Fruit fly (Drosophila melanogaster) whole organism, embryonic: ENCODE measurements around the gene DCTN1-p150.
A peak's percentile ranks its signal among the peaks of the same experiment; 100 is the strongest.

Source experiments
- Abd-B ChIP-seq: fragments of 200-800 bp; sonication (Bioruptor generic); optimal IDR thresholded peaks from 2 replicates; lab custom pipeline; 2018; ENCODE audit warnings: missing biosample characterization, mild to moderate bottlenecking, missing genetic modification characterization, moderate library complexity
- Ada2b ChIP-seq: fragments of 200-800 bp; sonication (Bioruptor generic); IDR thresholded peaks from 2 replicates; pipeline ENCODE4 v1.3.6; 2022; ENCODE audit warnings: missing biosample characterization, missing genetic modification characterization
- CG11085 ChIP-seq: fragments of 200-800 bp; sonication (Bioruptor generic); IDR thresholded peaks from 2 replicates; pipeline ENCODE4 v1.3.6; 2022; ENCODE audit warnings: missing biosample characterization, missing genetic modification characterization
- CG11093 ChIP-seq: fragments of 200-800 bp; sonication (Bioruptor generic); IDR thresholded peaks from 3 replicates; pipeline ENCODE4 v1.3.6; 2022; ENCODE audit warnings: missing biosample characterization, missing genetic modification characterization
- CG11695 ChIP-seq: fragments of 200-800 bp; sonication (Bioruptor generic); IDR thresholded peaks from 3 replicates; pipeline ENCODE4 v1.3.6; 2022; ENCODE audit warnings: missing biosample characterization, missing genetic modification characterization
- CG12299 ChIP-seq: fragments of 200-800 bp; sonication (Bioruptor generic); optimal IDR thresholded peaks from 2 replicates; lab custom pipeline; 2018; ENCODE audit warnings: missing biosample characterization, mild to moderate bottlenecking, missing genetic modification characterization
- CG12391 ChIP-seq: fragments of 200-800 bp; sonication (Bioruptor generic); optimal IDR thresholded peaks from 3 replicates; lab custom pipeline; 2018; ENCODE audit warnings: missing biosample characterization, mild to moderate bottlenecking, missing genetic modification characterization, moderate library complexity
- CG14014 ChIP-seq: fragments of 200-800 bp; sonication (Bioruptor generic); IDR thresholded peaks from 2 replicates; pipeline ENCODE4 v1.3.6; 2022; ENCODE audit warnings: missing biosample characterization, missing genetic modification characterization
- CG14667 ChIP-seq: fragments of 200-800 bp; sonication (Bioruptor generic); IDR thresholded peaks from 2 replicates; pipeline ENCODE4 v1.3.6; 2022; ENCODE audit warnings: missing biosample characterization, missing genetic modification characterization
- CG14860 ChIP-seq: fragments of 200-800 bp; sonication (Bioruptor generic); IDR thresholded peaks from 3 replicates; pipeline ENCODE4 v1.3.6; 2022; ENCODE audit warnings: missing biosample characterization, missing genetic modification characterization; ENCODE audit not compliant: partially characterized antibody
- CG1529 ChIP-seq: fragments of 200-800 bp; sonication (Bioruptor generic); optimal IDR thresholded peaks from 3 replicates; lab custom pipeline; 2018; ENCODE audit warnings: missing biosample characterization, missing genetic modification characterization
- CG15601 ChIP-seq: fragments of 200-800 bp; sonication (Bioruptor generic); optimal IDR thresholded peaks from 3 replicates; lab custom pipeline; 2019; ENCODE audit warnings: missing biosample characterization, mild to moderate bottlenecking, missing genetic modification characterization, moderate library complexity
- CG17568 ChIP-seq: fragments of 200-800 bp; sonication (Bioruptor generic); optimal IDR thresholded peaks from 2 replicates; lab custom pipeline; 2018; ENCODE audit warnings: missing biosample characterization, mild to moderate bottlenecking, missing genetic modification characterization, moderate library complexity
- CG18262 ChIP-seq: fragments of 200-800 bp; optimal IDR thresholded peaks from 3 replicates; lab custom pipeline; 2019; ENCODE audit warnings: missing biosample characterization, mild to moderate bottlenecking, missing genetic modification characterization, moderate library complexity
- CG3838 ChIP-seq: fragments of 200-800 bp; sonication (Bioruptor generic); optimal IDR thresholded peaks from 3 replicates; lab custom pipeline; 2016; ENCODE audit warnings: missing biosample characterization, missing genetic modification characterization
- CG3847 ChIP-seq: fragments of 200-800 bp; sonication (Bioruptor generic); IDR thresholded peaks from 2 replicates; pipeline ENCODE4 v1.3.6; 2022; ENCODE audit warnings: missing biosample characterization, missing genetic modification characterization
- CG5245 ChIP-seq: fragments of 200-800 bp; sonication (Bioruptor generic); optimal IDR thresholded peaks from 3 replicates; lab custom pipeline; 2016; ENCODE audit warnings: missing biosample characterization, missing genetic modification characterization
- CG6175 ChIP-seq: fragments of 200-800 bp; sonication (Bioruptor generic); IDR thresholded peaks from 3 replicates; pipeline ENCODE4 v1.3.6; 2022; ENCODE audit warnings: missing biosample characterization, missing genetic modification characterization
- CG6683 ChIP-seq: fragments of 200-800 bp; sonication (Bioruptor generic); optimal IDR thresholded peaks from 2 replicates; lab custom pipeline; 2017; ENCODE audit warnings: missing biosample characterization, mild to moderate bottlenecking, missing genetic modification characterization, missing genetic modification reagents
- CG7556 ChIP-seq: fragments of 200-800 bp; sonication (Bioruptor generic); optimal IDR thresholded peaks from 2 replicates; lab custom pipeline; 2017; ENCODE audit warnings: missing biosample characterization, mild to moderate bottlenecking, missing genetic modification characterization
- CG7786 ChIP-seq: fragments of 200-800 bp; sonication (Bioruptor generic); optimal IDR thresholded peaks from 2 replicates; lab custom pipeline; 2016; ENCODE audit warnings: missing biosample characterization, missing genetic modification characterization
- CG7963 ChIP-seq: fragments of 200-800 bp; sonication (Bioruptor generic); IDR thresholded peaks from 3 replicates; pipeline ENCODE4 v1.3.6; 2022; ENCODE audit warnings: missing biosample characterization, missing genetic modification characterization; ENCODE audit not compliant: partially characterized antibody
- CG8281 ChIP-seq: fragments of 200-800 bp; sonication (Bioruptor generic); optimal IDR thresholded peaks from 2 replicates; lab custom pipeline; 2018; ENCODE audit warnings: missing biosample characterization, mild to moderate bottlenecking, missing genetic modification characterization, moderate library complexity
- CG9817 ChIP-seq: fragments of 200-800 bp; sonication (Bioruptor generic); optimal IDR thresholded peaks from 2 replicates; lab custom pipeline; 2018; ENCODE audit warnings: missing biosample characterization, mild to moderate bottlenecking, missing genetic modification characterization, moderate library complexity
- Dp ChIP-seq: fragments of 200-800 bp; sonication (Bioruptor generic); optimal IDR thresholded peaks from 2 replicates; lab custom pipeline; 2018; ENCODE audit warnings: missing biosample characterization, mild to moderate bottlenecking, missing genetic modification characterization, moderate library complexity
- HLH4C ChIP-seq: fragments of 200-800 bp; sonication (Bioruptor generic); IDR thresholded peaks from 3 replicates; pipeline ENCODE4 v1.3.6; 2022; ENCODE audit warnings: missing biosample characterization, missing genetic modification characterization; ENCODE audit not compliant: partially characterized antibody
- HLH54F ChIP-seq: fragments of 200-800 bp; sonication (Bioruptor generic); optimal IDR thresholded peaks from 3 replicates; lab custom pipeline; 2016; ENCODE audit warnings: missing biosample characterization, missing genetic modification characterization
- Hr78 ChIP-seq, 2 experiments: fragments of 200-800 bp in 1 of 2; fragments of >200 bp in 1 of 2; sonication (Bioruptor generic) in 1 of 2; optimal IDR thresholded peaks; 2 replicates each; lab custom pipeline; 2017 to 2019; ENCODE audit warnings: missing biosample characterization in 2 of 2, missing genetic modification characterization in 2 of 2, mild to moderate bottlenecking in 1 of 2, moderate library complexity in 1 of 2
- Meics ChIP-seq: fragments of 200-800 bp; sonication (Bioruptor generic); optimal IDR thresholded peaks from 2 replicates; lab custom pipeline; 2017; ENCODE audit warnings: missing biosample characterization, mild to moderate bottlenecking, missing genetic modification characterization
- Neu2 ChIP-seq: fragments of 200-800 bp; sonication (Bioruptor generic); optimal IDR thresholded peaks from 3 replicates; lab custom pipeline; 2016; ENCODE audit warnings: missing biosample characterization, missing genetic modification characterization, borderline replicate concordance
- Sox100B ChIP-seq: fragments of 200-800 bp; sonication (Bioruptor generic); optimal IDR thresholded peaks from 3 replicates; lab custom pipeline; 2018; ENCODE audit warnings: missing biosample characterization, mild to moderate bottlenecking, missing genetic modification characterization
- Tbp ChIP-seq: fragments of >200 bp; optimal IDR thresholded peaks from 2 replicates; lab custom pipeline; 2018; ENCODE audit warnings: missing biosample characterization, missing genetic modification characterization
- ac ChIP-seq: fragments of 200-800 bp; sonication (Bioruptor generic); optimal IDR thresholded peaks from 3 replicates; lab custom pipeline; 2017; ENCODE audit warnings: missing biosample characterization, mild to moderate bottlenecking, missing genetic modification characterization
- ato ChIP-seq: fragments of 200-800 bp; sonication (Bioruptor generic); IDR thresholded peaks from 2 replicates; pipeline ENCODE4 v1.3.6; 2022; ENCODE audit warnings: missing biosample characterization, missing genetic modification characterization; ENCODE audit not compliant: partially characterized antibody
- az2 ChIP-seq: fragments of 200-800 bp; sonication (Bioruptor generic); optimal IDR thresholded peaks from 3 replicates; lab custom pipeline; 2016; ENCODE audit warnings: missing biosample characterization, missing genetic modification characterization
- crc ChIP-seq: fragments of 200-800 bp; sonication (Bioruptor generic); optimal IDR thresholded peaks from 2 replicates; lab custom pipeline; 2016; ENCODE audit warnings: missing biosample characterization, missing genetic modification characterization
- dpn ChIP-seq, 2 experiments: fragments of 200-800 bp; sonication (Bioruptor generic); optimal IDR thresholded peaks; 3 replicates each; lab custom pipeline; 2016; ENCODE audit warnings: missing biosample characterization in 2 of 2, missing genetic modification characterization in 2 of 2
- gcm ChIP-seq: fragments of 200-800 bp; sonication (Bioruptor generic); optimal IDR thresholded peaks from 2 replicates; lab custom pipeline; 2019; ENCODE audit warnings: missing biosample characterization, mild to moderate bottlenecking, missing genetic modification characterization, moderate library complexity
- her ChIP-seq: fragments of 200-800 bp; sonication (Bioruptor generic); optimal IDR thresholded peaks from 2 replicates; lab custom pipeline; 2016; ENCODE audit warnings: missing biosample characterization, missing genetic modification characterization
- jing ChIP-seq: fragments of 200-800 bp; sonication (Bioruptor generic); optimal IDR thresholded peaks from 2 replicates; lab custom pipeline; 2018; ENCODE audit warnings: missing biosample characterization, mild to moderate bottlenecking, missing genetic modification characterization
- kni ChIP-seq: fragments of 200-800 bp; sonication (Bioruptor generic); optimal IDR thresholded peaks from 3 replicates; lab custom pipeline; 2017; ENCODE audit warnings: mild to moderate bottlenecking, missing biosample characterization, missing genetic modification reagents, missing genetic modification characterization
- lbe ChIP-seq: fragments of 200-800 bp; sonication (Bioruptor generic); optimal IDR thresholded peaks from 2 replicates; lab custom pipeline; 2016; ENCODE audit warnings: missing biosample characterization, mild to moderate bottlenecking, missing genetic modification characterization
- lilli ChIP-seq: fragments of 200-800 bp; sonication (Bioruptor generic); optimal IDR thresholded peaks from 3 replicates; lab custom pipeline; 2016; ENCODE audit warnings: missing biosample characterization, missing genetic modification characterization
- nmo ChIP-seq: fragments of 200-800 bp; sonication (Bioruptor generic); optimal IDR thresholded peaks from 2 replicates; lab custom pipeline; 2018; ENCODE audit warnings: missing biosample characterization, mild to moderate bottlenecking, missing genetic modification characterization, moderate library complexity
- ro ChIP-seq: fragments of 200-800 bp; sonication (Bioruptor generic); IDR thresholded peaks from 2 replicates; pipeline ENCODE4 v1.3.6; 2022; ENCODE audit warnings: missing biosample characterization, missing genetic modification characterization
- scrt ChIP-seq: fragments of 200-800 bp; sonication (Bioruptor generic); optimal IDR thresholded peaks from 2 replicates; lab custom pipeline; 2018; ENCODE audit warnings: missing biosample characterization, mild to moderate bottlenecking, missing genetic modification characterization, moderate library complexity
- sens-2 ChIP-seq: fragments of 200-800 bp; sonication (Bioruptor generic); IDR thresholded peaks from 2 replicates; pipeline ENCODE4 v1.3.6; 2022; ENCODE audit warnings: missing biosample characterization, missing genetic modification characterization
- tx ChIP-seq: fragments of 200-800 bp; sonication (Bioruptor generic); optimal IDR thresholded peaks from 2 replicates; lab custom pipeline; 2016; ENCODE audit warnings: missing biosample characterization, missing genetic modification characterization

The DCTN1-p150 gene

dm6 chr3L:13964635-13965501 lies 35.7 kb downstream of the DCTN1-p150 start, which contains the start of the genes Meics, Nxf3 and ssp2 (continued):
- TF ChIP-seq crc, result no peak
- peak; percentile 49; the same call in 2 of the 3 replicates for TF ChIP-seq CG14860
- peak; percentile 36 for TF ChIP-seq CG15601 (tag; lab: Kevin White, UChicago)
- TF ChIP-seq CG18262 (tag; lab: Kevin White, UChicago), result peak; percentile 50
- no peak for TF ChIP-seq Ada2b (GFP tag; lab: Robert Waterston, UW)
- TF ChIP-seq Abd-B (GFP tag; lab: Kevin White, UChicago), result peak; percentile 33
- TF ChIP-seq tx (GFP tag; lab: Kevin White, UChicago), result no peak
- TF ChIP-seq CG7963 (GFP tag; lab: Robert Waterston, UW), result peak; percentile 65
- TF ChIP-seq ro (GFP tag; lab: Robert Waterston, UW), result no peak
- TF ChIP-seq CG9817 (tag; lab: Kevin White, UChicago), result peak; percentile 11
- TF ChIP-seq lbe (GFP tag; lab: Kevin White, UChicago), result no peak
- peak; percentile 21 for TF ChIP-seq az2
- no peak for TF ChIP-seq kni (GFP tag; lab: Kevin White, UChicago)
- peak; percentile 47; the same call in 1 of the 3 replicates for TF ChIP-seq HLH4C (GFP tag; lab: Robert Waterston, UW)
- TF ChIP-seq CG3847 (GFP tag; lab: Robert Waterston, UW), result peak; percentile 45
- no peak for TF ChIP-seq gcm (GFP tag; lab: Kevin White, UChicago)
- no peak for TF ChIP-seq CG11085 (GFP tag; lab: Robert Waterston, UW)
- TF ChIP-seq CG8281 (tag; lab: Kevin White, UChicago), result no peak
- no peak for TF ChIP-seq CG11695 (GFP tag; lab: Robert Waterston, UW)
- no peak for TF ChIP-seq CG11093 (GFP tag; lab: Robert Waterston, UW)
- TF ChIP-seq jing (GFP tag; lab: Kevin White, UChicago), result no peak
- TF ChIP-seq CG7786 (GFP tag; lab: Kevin White, UChicago), result no peak
- no peak for TF ChIP-seq Sox100B (GFP tag; lab: Kevin White, UChicago)
- TF ChIP-seq dpn (GFP tag; optimal IDR thresholded peaks at IDR 0.05; lab: Kevin White, UChicago), result peak in 1 of 2 experiments; percentile 20
- TF ChIP-seq CG6683 (GFP tag; lab: Kevin White, UChicago), result no peak
- TF ChIP-seq CG3838 (GFP tag; lab: Kevin White, UChicago), result no peak
- no peak for TF ChIP-seq Neu2 (GFP tag; lab: Kevin White, UChicago)
- TF ChIP-seq Tbp, result no peak
- no peak for TF ChIP-seq sens-2 (GFP tag; lab: Robert Waterston, UW)
- TF ChIP-seq HLH54F (GFP tag; lab: Kevin White, UChicago), result peak; percentile 21
- peak; percentile 7 for TF ChIP-seq CG7556 (GFP tag; lab: Kevin White, UChicago)
- TF ChIP-seq Hr78 (GFP tag; optimal IDR thresholded peaks at IDR 0.05; lab: Kevin White, UChicago), result peak in 1 of 2 experiments; percentile 46
- peak; percentile 58 for TF ChIP-seq CG12391 (tag; lab: Kevin White, UChicago)
- TF ChIP-seq CG14014 (GFP tag; lab: Robert Waterston, UW), result no peak
- TF ChIP-seq her (GFP tag; lab: Kevin White, UChicago), result no peak
- TF ChIP-seq CG6175, result no peak
- TF ChIP-seq ac, result peak; percentile 18
- TF ChIP-seq CG12299, result no peak
- no peak for TF ChIP-seq Meics (GFP tag; lab: Kevin White, UChicago)
- TF ChIP-seq scrt (GFP tag; lab: Kevin White, UChicago), result no peak
- peak; percentile 68 for TF ChIP-seq ato (GFP tag; lab: Robert Waterston, UW)
- TF ChIP-seq nmo (GFP tag; lab: Kevin White, UChicago), result peak; percentile 72
- no peak for TF ChIP-seq CG17568 (GFP tag; lab: Kevin White, UChicago)
- TF ChIP-seq CG1529 (GFP tag; lab: Kevin White, UChicago), result no peak
- peak; percentile 19 for TF ChIP-seq lilli
- 0 out of 2 replicates have a peak, but pooled peaks have one; percentile 11 for TF ChIP-seq CG14667 (GFP tag; lab: Robert Waterston, UW)
- TF ChIP-seq Dp (GFP tag; lab: Kevin White, UChicago), result peak; percentile 40
- no peak for TF ChIP-seq CG5245
